ENCODE assay signal across 5 worm cellular contexts in genomic region chrII:506069-506468, ce11.
TF ChIP-seq lines count a peak whose summit lies in the region.

No protein-coding gene starts in this region.

TF ChIP-seq in whole organism, L1 larva, 84 proteins besides CTCF, POLR2A, EP300 and RAD21 (continues in another document):
- TF ChIP-seq swsn-7 (tag; optimal IDR thresholded peaks at IDR 0.05; lab: Kevin White, UChicago), result peak; percentile 70
- no peak for TF ChIP-seq nhr-28 (tag; optimal IDR thresholded peaks at IDR 0.05; lab: Kevin White, UChicago)
- no peak for TF ChIP-seq sptf-1 (tag; optimal IDR thresholded peaks at IDR 0.05; lab: Kevin White, UChicago)
- no peak for TF ChIP-seq ama-1 (optimal IDR thresholded peaks at IDR 0.05; lab: Kevin White, UChicago)
- no peak for TF ChIP-seq egl-27 (tag; optimal IDR thresholded peaks at IDR 0.05; lab: Kevin White, UChicago)
- peak; percentile 44 for TF ChIP-seq nhr-11 (tag; optimal IDR thresholded peaks at IDR 0.05; lab: Kevin White, UChicago)
- peak; percentile 47 for TF ChIP-seq fkh-8 (tag; optimal IDR thresholded peaks at IDR 0.05; lab: Kevin White, UChicago)
- no peak for TF ChIP-seq unc-130 (tag; optimal IDR thresholded peaks at IDR 0.05; lab: Kevin White, UChicago)
- peak in 1 of 2 experiments; percentile 59 for TF ChIP-seq mdl-1 (tag; optimal IDR thresholded peaks at IDR 0.05; lab: Kevin White, UChicago)
- no peak for TF ChIP-seq aha-1 (tag; optimal IDR thresholded peaks at IDR 0.05; lab: Kevin White, UChicago)
- peak; percentile 54 for TF ChIP-seq isw-1 (GFP tag; IDR thresholded peaks at IDR 0.05; lab: Robert Waterston, UW)
- peak; percentile 53 for TF ChIP-seq irx-1 (tag; optimal IDR thresholded peaks at IDR 0.05; lab: Kevin White, UChicago)
- peak; percentile 78 for TF ChIP-seq nhr-19 (GFP tag; conservative IDR thresholded peaks at IDR 0.05; lab: Robert Waterston, UW)
- no peak for TF ChIP-seq ets-5 (GFP tag; IDR thresholded peaks at IDR 0.05; lab: Robert Waterston, UW)
- no peak for TF ChIP-seq Y116A8C.19 (tag; optimal IDR thresholded peaks at IDR 0.05; lab: Kevin White, UChicago; ENCODE audit: borderline replicate concordance)
- no peak for TF ChIP-seq unc-62 (GFP tag; optimal IDR thresholded peaks at IDR 0.05; lab: Kevin White, UChicago)
- no peak for TF ChIP-seq nhr-84 (tag; optimal IDR thresholded peaks at IDR 0.05; lab: Kevin White, UChicago)
- peak; percentile 18 to 68 (median 53) for TF ChIP-seq ceh-82 (tag; optimal IDR thresholded peaks at IDR 0.05; lab: Kevin White, UChicago)
- peak; percentile 64 for TF ChIP-seq unc-86 (tag; optimal IDR thresholded peaks at IDR 0.05; lab: Kevin White, UChicago)

TF ChIP-seq in whole organism, L3 larva, 47 proteins besides CTCF, POLR2A, EP300 and RAD21:
- TF ChIP-seq unc-62 (GFP tag; optimal IDR thresholded peaks at IDR 0.05; lab: Kevin White, UChicago) (no peak), nhr-77 (tag; optimal IDR thresholded peaks at IDR 0.05; lab: Kevin White, UChicago) (no peak), ceh-82 (tag; optimal IDR thresholded peaks at IDR 0.05; lab: Kevin White, UChicago) (peak; percentile 19), ceh-28 (tag; optimal IDR thresholded peaks at IDR 0.05; lab: Kevin White, UChicago) (peak; percentile 36), lin-15B (tag; optimal IDR thresholded peaks at IDR 0.05; lab: Kevin White, UChicago) (peak; percentile 53), pha-4 (tag; optimal IDR thresholded peaks at IDR 0.05; lab: Kevin White, UChicago) (no peak), lsy-12 (tag; optimal IDR thresholded peaks at IDR 0.05; lab: Kevin White, UChicago) (peak; percentile 68), hmg-11 (tag; optimal IDR thresholded peaks at IDR 0.05; lab: Kevin White, UChicago) (peak; percentile 9), nhr-23 (tag; optimal IDR thresholded peaks at IDR 0.05; lab: Kevin White, UChicago) (peak; percentile 48), nfya-1 (tag; optimal IDR thresholded peaks at IDR 0.05; lab: Kevin White, UChicago; ENCODE audit: insufficient read depth) (peak; percentile 25), daf-12 (tag; optimal IDR thresholded peaks at IDR 0.05; lab: Kevin White, UChicago) (no peak), skn-1 (tag; optimal IDR thresholded peaks at IDR 0.05; lab: Kevin White, UChicago) (no peak)

TF ChIP-seq in whole organism, early embryonic, 17 proteins besides CTCF, POLR2A, EP300 and RAD21:
- TF ChIP-seq ceh-13 (GFP tag; optimal IDR thresholded peaks at IDR 0.05; lab: Kevin White, UChicago), result no peak
- peak; percentile 57 for TF ChIP-seq F13C5.2 (tag; optimal IDR thresholded peaks at IDR 0.05; lab: Kevin White, UChicago)
- TF ChIP-seq tbx-11 (GFP tag; IDR thresholded peaks at IDR 0.05; lab: Robert Waterston, UW), result no peak
- TF ChIP-seq tra-4 (tag; optimal IDR thresholded peaks at IDR 0.05; lab: Kevin White, UChicago), result no peak

TF ChIP-seq in whole organism, midembryonic, 9 proteins besides CTCF, POLR2A, EP300 and RAD21:
- TF ChIP-seq T22C8.4 (GFP tag; IDR thresholded peaks at IDR 0.05; lab: Robert Waterston, UW), result no peak
- TF ChIP-seq flt-1 (GFP tag; IDR thresholded peaks at IDR 0.05; lab: Robert Waterston, UW), result 0 out of 2 replicates have a peak, but pooled peaks have one; percentile 35
- no peak for TF ChIP-seq ztf-29 (GFP tag; IDR thresholded peaks at IDR 0.05; lab: Robert Waterston, UW)
- no peak for TF ChIP-seq tab-1 (GFP tag; IDR thresholded peaks at IDR 0.05; lab: Robert Waterston, UW)

TF ChIP-seq in whole organism, young adult, 124 proteins besides CTCF, POLR2A, EP300 and RAD21:
- TF ChIP-seq Y53F4B.3 (GFP tag; IDR thresholded peaks at IDR 0.05; lab: Robert Waterston, UW) (no peak), dpff-1 (tag; optimal IDR thresholded peaks at IDR 0.05; lab: Kevin White, UChicago) (no peak), nhr-27 (tag; optimal IDR thresholded peaks at IDR 0.05; lab: Kevin White, UChicago) (no peak), ztf-26 (tag; optimal IDR thresholded peaks at IDR 0.05; lab: Kevin White, UChicago) (no peak), hmg-1.2 (GFP tag; IDR thresholded peaks at IDR 0.05; lab: Robert Waterston, UW) (peak; percentile 90), lsl-1 (GFP tag; optimal IDR thresholded peaks at IDR 0.05; lab: Kevin White, UChicago) (no peak), B0261.1 (tag; optimal IDR thresholded peaks at IDR 0.05; lab: Kevin White, UChicago) (no peak), ztf-3 (GFP tag; optimal IDR thresholded peaks at IDR 0.05; lab: Kevin White, UChicago) (no peak), aptf-3 (GFP tag; IDR thresholded peaks at IDR 0.05; lab: Robert Waterston, UW) (no peak), mxl-1 (tag; optimal IDR thresholded peaks at IDR 0.05; lab: Kevin White, UChicago) (no peak), ztf-25 (GFP tag; IDR thresholded peaks at IDR 0.05; lab: Robert Waterston, UW) (no peak), unc-62 (GFP tag; optimal IDR thresholded peaks at IDR 0.05; lab: Kevin White, UChicago) (no peak), K11D2.4 (GFP tag; IDR thresholded peaks at IDR 0.05; lab: Robert Waterston, UW) (no peak), Y95B8A.8 (GFP tag; IDR thresholded peaks at IDR 0.05; lab: Robert Waterston, UW) (no peak), ceh-91 (GFP tag; IDR thresholded peaks at IDR 0.05; lab: Robert Waterston, UW) (no peak), efl-1 (GFP tag; optimal IDR thresholded peaks at IDR 0.05; lab: Kevin White, UChicago) (peak; percentile 56), ztf-18 (tag; optimal IDR thresholded peaks at IDR 0.05; lab: Kevin White, UChicago) (peak; percentile 34), C06A6.2 (GFP tag; conservative IDR thresholded peaks at IDR 0.05; lab: Robert Waterston, UW) (no peak), repo-1 (tag; optimal IDR thresholded peaks at IDR 0.05; lab: Kevin White, UChicago) (no peak), dpl-1 (GFP tag; optimal IDR thresholded peaks at IDR 0.05; lab: Kevin White, UChicago) (no peak), B0019.2 (GFP tag; conservative IDR thresholded peaks at IDR 0.05; lab: Robert Waterston, UW) (no peak), mcd-1 (GFP tag; IDR thresholded peaks at IDR 0.05; lab: Robert Waterston, UW) (peak; percentile 76), hrde-1 (tag; optimal IDR thresholded peaks at IDR 0.05; lab: Kevin White, UChicago; ENCODE audit: borderline replicate concordance) (no peak), nfya-2 (GFP tag; IDR thresholded peaks at IDR 0.05; lab: Robert Waterston, UW) (no peak), pbrm-1 (GFP tag; IDR thresholded peaks at IDR 0.05; lab: Robert Waterston, UW) (no peak), attf-3 (GFP tag; conservative IDR thresholded peaks at IDR 0.05; lab: Robert Waterston, UW) (no peak)

Comparison
In these comparisons a context has a peak if more than half of its experiments do, and no peak if none do; other contexts are left out.
1. Of the 8 proteins assayed by ChIP-seq in both whole organism, young adult and whole organism, L1 larva: peak only in whole organism, young adult: none; only in whole organism, L1 larva: dpl-1, lin-35 and nhr-90; in both: efl-1; in neither: 4.